ENCODE assay signal across 1 fruit fly cellular context in the genomic region with DNA sequence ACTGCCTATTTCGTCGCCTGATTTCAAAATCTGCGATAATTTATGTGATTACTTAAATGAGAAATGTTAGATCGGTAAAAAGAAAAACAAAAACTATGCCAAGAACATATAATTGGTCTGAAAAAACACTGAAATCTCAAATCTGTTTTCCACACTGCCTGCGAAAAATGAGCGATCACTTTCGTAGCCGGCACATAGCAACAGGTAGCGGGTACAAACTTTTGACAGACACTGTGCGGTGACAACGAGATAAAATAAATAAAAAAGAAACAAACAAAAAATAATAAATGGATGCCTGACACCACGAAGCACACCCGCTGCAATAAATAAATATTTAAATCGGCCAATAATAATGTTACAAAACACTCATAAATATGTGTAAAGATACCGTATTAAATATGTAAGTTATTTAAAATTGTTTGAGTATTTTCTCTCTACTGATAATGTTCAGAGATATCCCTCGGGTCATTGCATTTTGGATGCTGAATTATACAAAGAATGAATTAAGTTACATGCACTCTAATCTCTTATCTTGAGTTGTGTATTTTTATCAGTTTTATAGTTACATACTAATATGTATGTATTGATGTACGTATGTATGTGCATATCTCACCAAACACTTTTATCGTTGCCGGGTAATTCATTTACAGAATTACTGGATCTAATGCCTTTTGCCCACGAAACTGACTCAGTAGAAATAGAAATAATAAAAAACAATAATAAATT.
A peak's percentile ranks its signal among the peaks of the same experiment; 100 is the strongest.
TF ChIP-seq lines count a peak whose summit lies in the region.

No protein-coding gene starts in this region.

TF ChIP-seq in whole organism, embryonic, 481 proteins besides CTCF, POLR2A, EP300 and RAD21 (continued from another document):
- no peak for TF ChIP-seq CkIIα-i1 (GFP tag; IDR thresholded peaks at IDR 0.05; lab: Robert Waterston, UW)
- no peak for TF ChIP-seq Atf3 (GFP tag; optimal IDR thresholded peaks at IDR 0.05; lab: Kevin White, UChicago)
- no peak for TF ChIP-seq her (GFP tag; optimal IDR thresholded peaks at IDR 0.05; lab: Kevin White, UChicago)
- no peak for TF ChIP-seq pum (GFP tag; optimal IDR thresholded peaks at IDR 0.05; lab: Kevin White, UChicago)
- peak; percentile 54 for TF ChIP-seq CG9932 (GFP tag; IDR thresholded peaks at IDR 0.05; lab: Robert Waterston, UW)
- peak; percentile 64 for TF ChIP-seq slbo (GFP tag; IDR thresholded peaks at IDR 0.05; lab: Robert Waterston, UW)
- no peak for TF ChIP-seq sima (GFP tag; optimal IDR thresholded peaks at IDR 0.05; lab: Kevin White, UChicago)
- 0 out of 3 replicates have a peak, but pooled peaks have one; percentile 5 for TF ChIP-seq sr (GFP tag; IDR thresholded peaks at IDR 0.05; lab: Robert Waterston, UW)
- TF ChIP-seq Ssrp (tag; optimal IDR thresholded peaks at IDR 0.05; lab: Kevin White, UChicago) = no peak
- no peak for TF ChIP-seq fd64A (GFP tag; optimal IDR thresholded peaks at IDR 0.05; lab: Kevin White, UChicago)
- TF ChIP-seq wek (GFP tag; optimal IDR thresholded peaks at IDR 0.05; lab: Kevin White, UChicago) = no peak
- TF ChIP-seq CG9876 (GFP tag; optimal IDR thresholded peaks at IDR 0.05; lab: Kevin White, UChicago) = no peak
